In the genomic region with DNA sequence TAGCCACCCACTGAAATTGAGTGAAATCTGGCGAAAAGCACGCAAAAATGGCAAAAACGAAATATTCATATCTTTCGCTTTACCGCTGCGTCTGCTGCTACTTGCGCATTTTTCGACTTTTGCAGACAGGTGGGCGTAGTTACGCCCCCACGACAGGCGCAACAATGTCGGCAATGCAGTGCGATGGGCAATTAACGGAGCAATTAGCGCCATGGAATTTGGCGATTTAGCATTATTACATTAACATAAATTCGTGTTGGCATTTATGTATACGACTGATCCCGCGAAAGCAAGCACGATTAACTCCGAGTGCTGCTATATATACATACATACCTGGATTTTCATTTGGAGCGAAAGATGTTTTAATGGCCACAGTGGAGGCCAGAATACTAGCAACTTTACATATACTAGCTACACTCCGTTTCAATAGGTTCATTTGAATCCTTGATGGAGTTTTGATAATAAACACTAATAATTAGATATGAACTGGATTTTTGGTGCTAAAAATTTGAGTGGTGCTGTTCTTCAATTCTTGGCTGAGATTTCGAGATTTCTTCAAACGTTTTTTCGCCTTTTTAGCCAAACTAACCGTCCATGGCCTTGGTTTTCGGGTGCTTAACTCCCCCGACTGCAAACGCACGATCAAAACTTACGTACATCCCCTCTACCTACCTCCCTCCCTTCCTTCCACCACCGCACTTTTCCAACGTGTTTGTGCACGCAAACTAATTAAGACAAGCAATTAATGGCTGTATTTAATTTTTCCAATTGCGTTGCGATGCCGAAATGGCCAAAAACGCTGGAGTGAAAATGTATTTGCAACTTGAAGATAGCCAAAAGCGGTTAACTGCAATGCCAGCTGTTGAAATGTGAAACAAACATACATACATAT, we compare ENCODE assay signal across 2 fruit fly cellular contexts.
TF ChIP-seq lines count a peak whose summit lies in the region.

No protein-coding gene starts in this region.

TF ChIP-seq in whole organism, embryonic, 481 proteins besides CTCF, POLR2A, EP300 and RAD21 (continued from another document and continues in another):
- 0 out of 3 replicates have a peak, but pooled peaks have one; percentile 37 for TF ChIP-seq Optix (GFP tag; IDR thresholded peaks at IDR 0.05; lab: Robert Waterston, UW)
- TF ChIP-seq CG10267 (tag; optimal IDR thresholded peaks at IDR 0.05; lab: Kevin White, UChicago), result peak; percentile 12
- TF ChIP-seq Bteb2 (GFP tag; optimal IDR thresholded peaks at IDR 0.05; lab: Kevin White, UChicago), result peak; percentile 17
- no peak for TF ChIP-seq so (GFP tag; IDR thresholded peaks at IDR 0.05; lab: Robert Waterston, UW)
- no peak for TF ChIP-seq NC2β (GFP tag; optimal IDR thresholded peaks at IDR 0.05; lab: Kevin White, UChicago)
- peak; percentile 53 for TF ChIP-seq gem (tag; optimal IDR thresholded peaks at IDR 0.05; lab: Kevin White, UChicago)
- TF ChIP-seq chinmo (GFP tag; IDR thresholded peaks at IDR 0.05; lab: Robert Waterston, UW; ENCODE audit: partially characterized antibody), result no peak
- peak; percentile 9 for TF ChIP-seq Atf-2 (GFP tag; optimal IDR thresholded peaks at IDR 0.05; lab: Kevin White, UChicago)
- peak; percentile 50 for TF ChIP-seq lmd (GFP tag; IDR thresholded peaks at IDR 0.05; lab: Robert Waterston, UW)
- TF ChIP-seq BtbVII (GFP tag; optimal IDR thresholded peaks at IDR 0.05; lab: Kevin White, UChicago), result peak; percentile 6
- TF ChIP-seq Sin3A (optimal IDR thresholded peaks at IDR 0.05; lab: Kevin White, UChicago), result no peak
- TF ChIP-seq BEAF-32 (GFP tag; optimal IDR thresholded peaks at IDR 0.05; lab: Kevin White, UChicago), result no peak
- TF ChIP-seq HmgD (GFP tag; optimal IDR thresholded peaks at IDR 0.05; lab: Kevin White, UChicago), result no peak
- TF ChIP-seq CG15269 (tag; optimal IDR thresholded peaks at IDR 0.05; lab: Kevin White, UChicago), result peak; percentile 30
- TF ChIP-seq slou (GFP tag; optimal IDR thresholded peaks at IDR 0.05; lab: Kevin White, UChicago), result no peak
- no peak for TF ChIP-seq Fer3 (tag; optimal IDR thresholded peaks at IDR 0.05; lab: Kevin White, UChicago)
- TF ChIP-seq Sox102F (GFP tag; optimal IDR thresholded peaks at IDR 0.05; lab: Kevin White, UChicago), result peak; percentile 53
- no peak for TF ChIP-seq seq (GFP tag; IDR thresholded peaks at IDR 0.05; lab: Robert Waterston, UW)
- no peak for TF ChIP-seq HLHmδ (GFP tag; optimal IDR thresholded peaks at IDR 0.05; lab: Kevin White, UChicago)
- no peak for TF ChIP-seq Vsx1 (GFP tag; optimal IDR thresholded peaks at IDR 0.05; lab: Kevin White, UChicago)
- TF ChIP-seq Fer2 (tag; optimal IDR thresholded peaks at IDR 0.05; lab: Kevin White, UChicago), result no peak
- TF ChIP-seq CG3407 (GFP tag; optimal IDR thresholded peaks at IDR 0.05; lab: Kevin White, UChicago), result no peak
- TF ChIP-seq CG18599 (GFP tag; optimal IDR thresholded peaks at IDR 0.05; lab: Kevin White, UChicago), result no peak
- no peak for TF ChIP-seq CG13123 (GFP tag; optimal IDR thresholded peaks at IDR 0.05; lab: Kevin White, UChicago)
- TF ChIP-seq crc (GFP tag; optimal IDR thresholded peaks at IDR 0.05; lab: Kevin White, UChicago), result no peak
- TF ChIP-seq CG2712 (tag; optimal IDR thresholded peaks at IDR 0.05; lab: Kevin White, UChicago), result peak; percentile 13
- TF ChIP-seq Xbp1 (GFP tag; optimal IDR thresholded peaks at IDR 0.05; lab: Kevin White, UChicago), result peak; percentile 36
- no peak for TF ChIP-seq exex (tag; optimal IDR thresholded peaks at IDR 0.05; lab: Kevin White, UChicago)
- TF ChIP-seq CG2199 (GFP tag; IDR thresholded peaks at IDR 0.05; lab: Robert Waterston, UW), result no peak
- no peak for TF ChIP-seq Sry-δ (GFP tag; optimal IDR thresholded peaks at IDR 0.05; lab: Kevin White, UChicago)
- TF ChIP-seq Hr39 (optimal IDR thresholded peaks at IDR 0.05; lab: Kevin White, UChicago), result no peak
- peak; percentile 22 for TF ChIP-seq dmrt99B (tag; optimal IDR thresholded peaks at IDR 0.05; lab: Kevin White, UChicago)
- no peak for TF ChIP-seq ab (GFP tag; optimal IDR thresholded peaks at IDR 0.05; lab: Kevin White, UChicago)
- no peak for TF ChIP-seq Fer1 (GFP tag; optimal IDR thresholded peaks at IDR 0.05; lab: Kevin White, UChicago)
- TF ChIP-seq tx (GFP tag; optimal IDR thresholded peaks at IDR 0.05; lab: Kevin White, UChicago), result no peak
- no peak for TF ChIP-seq cwo (GFP tag; optimal IDR thresholded peaks at IDR 0.05; lab: Kevin White, UChicago)
- 0 out of 2 replicates have a peak, but pooled peaks have one; percentile 33 for TF ChIP-seq CG14441 (GFP tag; IDR thresholded peaks at IDR 0.05; lab: Robert Waterston, UW)
- TF ChIP-seq CG3065 (GFP tag; optimal IDR thresholded peaks at IDR 0.05; lab: Kevin White, UChicago), result no peak
- no peak for TF ChIP-seq Dll (GFP tag; IDR thresholded peaks at IDR 0.05; lab: Robert Waterston, UW; ENCODE audit: partially characterized antibody)
- TF ChIP-seq CG31388 (GFP tag; optimal IDR thresholded peaks at IDR 0.05; lab: Kevin White, UChicago), result no peak
- TF ChIP-seq D (optimal IDR thresholded peaks at IDR 0.05; lab: Kevin White, UChicago), result no peak
- peak; percentile 13 for TF ChIP-seq D (GFP tag; optimal IDR thresholded peaks at IDR 0.05; lab: Kevin White, UChicago)
- peak; percentile 67 for TF ChIP-seq p53 (GFP tag; optimal IDR thresholded peaks at IDR 0.05; lab: Kevin White, UChicago)
- TF ChIP-seq dysf (GFP tag; IDR thresholded peaks at IDR 0.05; lab: Robert Waterston, UW), result peak; percentile 52; the same call in 2 of the 3 replicates
- peak; percentile 52 for TF ChIP-seq sisA (GFP tag; IDR thresholded peaks at IDR 0.05; lab: Robert Waterston, UW)
- TF ChIP-seq CG3163 (GFP tag; optimal IDR thresholded peaks at IDR 0.05; lab: Kevin White, UChicago), result no peak
- no peak for TF ChIP-seq CG17361 (GFP tag; IDR thresholded peaks at IDR 0.05; lab: Robert Waterston, UW)
- TF ChIP-seq Oaz (GFP tag; IDR thresholded peaks at IDR 0.05; lab: Robert Waterston, UW), result no peak
- TF ChIP-seq unpg (GFP tag; optimal IDR thresholded peaks at IDR 0.05; lab: Kevin White, UChicago), result peak; percentile 22
- TF ChIP-seq peb (GFP tag; IDR thresholded peaks at IDR 0.05; lab: Robert Waterston, UW), result no peak
- TF ChIP-seq grau (tag; optimal IDR thresholded peaks at IDR 0.05; lab: Kevin White, UChicago), result no peak
- peak; percentile 11 for TF ChIP-seq fd96Cb (tag; optimal IDR thresholded peaks at IDR 0.05; lab: Kevin White, UChicago)
- TF ChIP-seq CG18011 (GFP tag; optimal IDR thresholded peaks at IDR 0.05; lab: Kevin White, UChicago), result no peak
- no peak for TF ChIP-seq CG14710 (tag; optimal IDR thresholded peaks at IDR 0.05; lab: Kevin White, UChicago)
- 0 out of 2 replicates have a peak, but pooled peaks have one; percentile 33 for TF ChIP-seq Rx (GFP tag; IDR thresholded peaks at IDR 0.05; lab: Robert Waterston, UW)
- TF ChIP-seq jing (GFP tag; optimal IDR thresholded peaks at IDR 0.05; lab: Kevin White, UChicago), result no peak
- TF ChIP-seq CG10959 (GFP tag; IDR thresholded peaks at IDR 0.05; lab: Robert Waterston, UW), result 0 out of 2 replicates have a peak, but pooled peaks have one; percentile 10
- TF ChIP-seq ind (GFP tag; optimal IDR thresholded peaks at IDR 0.05; lab: Kevin White, UChicago), result peak; percentile 8
- TF ChIP-seq CG8765 (GFP tag; IDR thresholded peaks at IDR 0.05; lab: Robert Waterston, UW), result no peak
- no peak for TF ChIP-seq CG1024 (GFP tag; IDR thresholded peaks at IDR 0.05; lab: Robert Waterston, UW)
- TF ChIP-seq Jarid2 (GFP tag; optimal IDR thresholded peaks at IDR 0.05; lab: Kevin White, UChicago), result no peak
- no peak for TF ChIP-seq CG10274 (GFP tag; optimal IDR thresholded peaks at IDR 0.05; lab: Kevin White, UChicago)

TF ChIP-seq in whole organism, prepupa, 60 proteins besides CTCF, POLR2A, EP300 and RAD21 (continued from another document):
- TF ChIP-seq fd85E (GFP tag; optimal IDR thresholded peaks at IDR 0.05; lab: Kevin White, UChicago) (no peak), esn (GFP tag; optimal IDR thresholded peaks at IDR 0.05; lab: Kevin White, UChicago) (peak; percentile 70), lz (GFP tag; optimal IDR thresholded peaks at IDR 0.05; lab: Kevin White, UChicago) (peak; percentile 60), Eip78C (GFP tag; lab: Kevin White, UChicago) (peak; percentile 90), acj6 (GFP tag; optimal IDR thresholded peaks at IDR 0.05; lab: Kevin White, UChicago) (peak; percentile 68), Met (GFP tag; optimal IDR thresholded peaks at IDR 0.05; lab: Kevin White, UChicago) (peak; percentile 57), achi (GFP tag; optimal IDR thresholded peaks at IDR 0.05; lab: Kevin White, UChicago) (peak; percentile 63), CG34406 (GFP tag; optimal IDR thresholded peaks at IDR 0.05; lab: Kevin White, UChicago) (peak; percentile 70), CG16779 (tag; optimal IDR thresholded peaks at IDR 0.05; lab: Kevin White, UChicago) (no peak), dac (GFP tag; optimal IDR thresholded peaks at IDR 0.05; lab: Kevin White, UChicago) (peak; percentile 41), CG4318 (GFP tag; optimal IDR thresholded peaks at IDR 0.05; lab: Kevin White, UChicago) (peak; percentile 44), fkh (GFP tag; optimal IDR thresholded peaks at IDR 0.05; lab: Kevin White, UChicago) (no peak), Sox102F (GFP tag; optimal IDR thresholded peaks at IDR 0.05; lab: Kevin White, UChicago) (peak; percentile 65), Ets21C (GFP tag; optimal IDR thresholded peaks at IDR 0.05; lab: Kevin White, UChicago) (peak; percentile 46), eg (GFP tag; IDR thresholded peaks at IDR 0.05; lab: Robert Waterston, UW) (peak; percentile 83), CG8319 (GFP tag; optimal IDR thresholded peaks at IDR 0.05; lab: Kevin White, UChicago) (no peak), Ets96B (tag; optimal IDR thresholded peaks at IDR 0.05; lab: Kevin White, UChicago) (peak; percentile 39), CG15336 (GFP tag; IDR thresholded peaks at IDR 0.05; lab: Robert Waterston, UW) (peak; percentile 76), fd59A (GFP tag; optimal IDR thresholded peaks at IDR 0.05; lab: Kevin White, UChicago) (peak; percentile 12), CG7368 (GFP tag; optimal IDR thresholded peaks at IDR 0.05; lab: Kevin White, UChicago) (peak; percentile 26), CG3032 (tag; optimal IDR thresholded peaks at IDR 0.05; lab: Kevin White, UChicago) (peak; percentile 39), CG10669 (GFP tag; optimal IDR thresholded peaks at IDR 0.05; lab: Kevin White, UChicago) (peak; percentile 59), Sox14 (GFP tag; optimal IDR thresholded peaks at IDR 0.05; lab: Kevin White, UChicago) (peak; percentile 63), Hr39 (GFP tag; optimal IDR thresholded peaks at IDR 0.05; lab: Kevin White, UChicago) (peak; percentile 72), CG31627 (GFP tag; optimal IDR thresholded peaks at IDR 0.05; lab: Kevin White, UChicago) (peak; percentile 68), Gug (GFP tag; IDR thresholded peaks at IDR 0.05; lab: Robert Waterston, UW) (peak; percentile 31; the same call in 1 of the 2 replicates), CG8119 (GFP tag; IDR thresholded peaks at IDR 0.05; lab: Robert Waterston, UW) (peak; percentile 69; the same call in 2 of the 3 replicates), CG3919 (GFP tag; optimal IDR thresholded peaks at IDR 0.05; lab: Kevin White, UChicago) (peak; percentile 53), vri (GFP tag; optimal IDR thresholded peaks at IDR 0.05; lab: Kevin White, UChicago) (peak; percentile 38), CG6276 (GFP tag; optimal IDR thresholded peaks at IDR 0.05; lab: Kevin White, UChicago) (peak; percentile 53), Sox15 (GFP tag; optimal IDR thresholded peaks at IDR 0.05; lab: Kevin White, UChicago) (peak; percentile 35), CG11902 (GFP tag; optimal IDR thresholded peaks at IDR 0.05; lab: Kevin White, UChicago) (peak; percentile 23), Lpt (GFP tag; optimal IDR thresholded peaks at IDR 0.05; lab: Kevin White, UChicago) (peak; percentile 36), CG11762 (GFP tag; optimal IDR thresholded peaks at IDR 0.05; lab: Kevin White, UChicago; ENCODE audit: insufficient read depth) (peak; percentile 45), CG6163 (GFP tag; IDR thresholded peaks at IDR 0.05; lab: Robert Waterston, UW) (peak; percentile 84), CG1621 (tag; optimal IDR thresholded peaks at IDR 0.05; lab: Kevin White, UChicago) (peak; percentile 57), pdm3 (GFP tag; optimal IDR thresholded peaks at IDR 0.05; lab: Kevin White, UChicago) (peak; percentile 71), svp (GFP tag; lab: Kevin White, UChicago) (peak; percentile 86), spab (GFP tag; optimal IDR thresholded peaks at IDR 0.05; lab: Kevin White, UChicago) (peak; percentile 16), Hr4 (GFP tag; optimal IDR thresholded peaks at IDR 0.05; lab: Kevin White, UChicago) (peak; percentile 57), OdsH (GFP tag; optimal IDR thresholded peaks at IDR 0.05; lab: Kevin White, UChicago) (peak; percentile 68)
TF ChIP-seq in whole organism, prepupa: peak in this region for 50.
